Worm (Caenorhabditis elegans) whole organism, young adult: ENCODE measurements around the gene T04A8.7.

Source experiments
- F57A8.1 ChIP-seq: fragments of 200-800 bp; sonication (Bioruptor generic); optimal IDR thresholded peaks from 2 replicates; lab custom pipeline; 2018; ENCODE audit warnings: mild to moderate bottlenecking, missing genetic modification characterization, moderate library complexity, missing compliant biosample characterization
- ama-1 ChIP-seq, 3 experiments: fragments of 150-350 bp in 1 of 3; sonication (generic microtip) in 2 of 3; optimal IDR thresholded peaks; 2 replicates each; lab custom pipeline; 2014 to 2018; ENCODE audit warnings: missing biosample characterization in 2 of 3, missing genetic modification characterization in 2 of 3, missing genetic modification reagents in 2 of 3
- aptf-3 ChIP-seq: fragments of 200-800 bp; sonication (Bioruptor generic); IDR thresholded peaks from 2 replicates; pipeline ENCODE4 v1.3.6; 2022; ENCODE audit warnings: missing genetic modification characterization, missing compliant biosample characterization
- attf-6 ChIP-seq: fragments of 200-800 bp; sonication (Bioruptor generic); IDR thresholded peaks from 2 replicates; pipeline ENCODE4 v1.3.6; 2022; ENCODE audit warnings: missing genetic modification reagents, missing genetic modification characterization, missing compliant biosample characterization
- ceh-100 ChIP-seq: fragments of 200-800 bp; sonication (Bioruptor generic); IDR thresholded peaks from 2 replicates; pipeline ENCODE4 v1.3.6; 2022; ENCODE audit warnings: missing genetic modification reagents, missing genetic modification characterization, missing compliant biosample characterization
- him-1 ChIP-seq: sonication (generic microtip); optimal IDR thresholded peaks from 2 replicates; lab custom pipeline; 2016; ENCODE audit warnings: missing genotype, missing genetic modification reagents, missing genetic modification characterization, missing compliant biosample characterization
- lag-1 ChIP-seq: fragments of 200-800 bp; sonication (Bioruptor generic); IDR thresholded peaks from 2 replicates; pipeline ENCODE4 v1.3.6; 2022; ENCODE audit warnings: missing genetic modification reagents, missing genetic modification characterization, missing compliant biosample characterization
- lsy-27 ChIP-seq: sonication (generic microtip); optimal IDR thresholded peaks from 2 replicates; lab custom pipeline; 2017; ENCODE audit warnings: missing genetic modification characterization, mild to moderate bottlenecking, missing compliant biosample characterization, antibody characterized with exemption, missing genotype, borderline replicate concordance; ENCODE audit not compliant: insufficient read depth
- pha-4 ChIP-seq: fragments of 150-350 bp; sonication (generic microtip); optimal IDR thresholded peaks from 2 replicates; lab custom pipeline; 2014; ENCODE audit warnings: missing biosample characterization, missing genetic modification reagents, missing genetic modification characterization
- unc-62 ChIP-seq: fragments of 150-350 bp; optimal IDR thresholded peaks from 2 replicates; lab custom pipeline; 2014; ENCODE audit warnings: missing biosample characterization, missing genetic modification reagents, missing genetic modification characterization
- zfh-2 ChIP-seq: fragments of 200-800 bp; sonication (Bioruptor generic); conservative IDR thresholded peaks from 2 replicates; pipeline ENCODE4 v1.3.6; 2022; ENCODE audit warnings: missing genetic modification reagents, missing genetic modification characterization, missing compliant biosample characterization
- ztf-26 ChIP-seq: sonication (generic microtip); optimal IDR thresholded peaks from 2 replicates; lab custom pipeline; 2017; ENCODE audit warnings: missing genetic modification characterization, missing compliant biosample characterization

DNA sequence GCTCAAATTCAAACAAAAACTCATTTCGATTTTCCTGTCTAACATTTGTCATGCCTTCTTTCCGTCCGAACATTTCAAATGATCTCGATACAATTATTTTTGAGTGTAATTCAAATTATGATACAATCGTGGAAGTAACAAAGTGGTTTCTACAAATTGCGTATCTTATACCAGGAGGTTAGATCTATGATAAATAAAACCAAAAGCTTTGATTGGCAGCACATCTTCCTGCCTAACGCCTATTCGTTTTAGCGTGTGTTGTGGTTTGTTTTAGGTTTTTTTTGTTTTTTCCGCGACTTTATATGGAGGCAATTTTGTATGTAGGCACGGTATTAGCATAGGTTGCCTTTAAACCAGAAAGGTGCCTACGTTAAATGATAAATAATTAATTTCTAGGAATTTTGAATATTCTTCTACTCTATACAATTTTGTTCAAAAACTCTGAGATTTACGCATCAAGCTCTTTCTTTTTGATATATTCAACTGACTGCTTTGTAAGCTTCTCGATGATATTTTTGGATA, 15.1 kb upstream of the T04A8.7 start, which contains the start of gene srg-11:
- TF ChIP-seq pha-4 (tag; lab: Kevin White, UChicago) (no peak), ztf-26 (tag; lab: Kevin White, UChicago) (no peak), him-1 (no peak), ama-1 (optimal IDR thresholded peaks at IDR 0.05; lab: Kevin White, UChicago) (no peak), ama-1 (GFP tag; optimal IDR thresholded peaks at IDR 0.05; lab: Kevin White, UChicago) (no peak), lag-1 (GFP tag; lab: Robert Waterston, UW) (no peak), ceh-100 (GFP tag; lab: Robert Waterston, UW) (no peak), lsy-27 (tag; lab: Kevin White, UChicago) (no peak), unc-62 (no peak), aptf-3 (GFP tag; lab: Robert Waterston, UW) (no peak), F57A8.1 (GFP tag; lab: Kevin White, UChicago) (no peak), attf-6 (GFP tag; lab: Robert Waterston, UW) (no peak), zfh-2 (no peak)
